Worm (Caenorhabditis elegans): ENCODE results near the gene F52E4.5.
A peak's percentile ranks its signal among the peaks of the same experiment; 100 is the strongest.

DNA sequence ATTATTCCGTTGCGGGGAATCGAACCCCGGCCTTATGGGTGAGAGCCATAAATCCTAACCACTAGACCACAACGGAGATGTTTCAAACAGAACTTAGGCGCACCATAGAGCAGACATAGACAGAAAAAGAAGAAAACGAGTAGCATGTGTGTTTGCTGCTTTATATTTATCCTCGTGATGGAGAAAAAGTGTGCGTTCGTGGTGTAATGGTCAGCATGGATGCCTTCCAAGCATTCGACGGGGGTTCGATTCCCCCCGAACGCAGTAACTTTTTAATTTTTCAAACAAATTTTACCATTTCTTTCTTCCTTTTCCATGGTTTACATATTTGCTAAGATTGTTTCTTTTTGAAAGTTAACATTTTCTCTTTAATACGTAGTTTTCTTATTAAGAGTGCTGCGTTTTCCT lies 51.2 kb downstream of the F52E4.5 start:
- peak; percentile 94 for TF ChIP-seq ztf-16 (tag; optimal IDR thresholded peaks at IDR 0.05)
- TF ChIP-seq hlh-30 (tag; optimal IDR thresholded peaks at IDR 0.05; ENCODE audit: insufficient read depth), result peak; percentile 75
- peak; percentile 94 for TF ChIP-seq ceh-24 (tag; optimal IDR thresholded peaks at IDR 0.05)
- peak; percentile 90 for TF ChIP-seq ceh-18 (tag; optimal IDR thresholded peaks at IDR 0.05)
- TF ChIP-seq ref-2 (tag; optimal IDR thresholded peaks at IDR 0.05), result peak; percentile 94
- peak; percentile 92 for TF ChIP-seq fkh-6 (tag; optimal IDR thresholded peaks at IDR 0.05)
